Fruit fly (Drosophila melanogaster): ENCODE data around the gene Tektin-C.
A peak's percentile ranks its signal among the peaks of the same experiment; 100 is the strongest.

Gene Tektin-C

dm6 chr3L:5823763-5824445 lies 27.6 kb upstream of the Tektin-C start (continued):
- TF ChIP-seq CG10267 (tag; optimal IDR thresholded peaks at IDR 0.05): peak; percentile 71
- TF ChIP-seq Dek (tag; optimal IDR thresholded peaks at IDR 0.05): no peak
- TF ChIP-seq CG15011 (GFP tag; optimal IDR thresholded peaks at IDR 0.05): peak; percentile 78
- TF ChIP-seq esg (GFP tag; conservative IDR thresholded peaks at IDR 0.05): no peak
- no peak for TF ChIP-seq mld (GFP tag; IDR thresholded peaks at IDR 0.05; ENCODE audit: partially characterized antibody)
- TF ChIP-seq CG13287 (GFP tag; IDR thresholded peaks at IDR 0.05; ENCODE audit: partially characterized antibody): no peak
- TF ChIP-seq Oaz (GFP tag; IDR thresholded peaks at IDR 0.05): no peak
- peak; percentile 54 for TF ChIP-seq CG12299 (tag; optimal IDR thresholded peaks at IDR 0.05)
- TF ChIP-seq dmrt99B (tag; optimal IDR thresholded peaks at IDR 0.05): peak; percentile 84
- peak; percentile 63 for TF ChIP-seq Hr3 (GFP tag; optimal IDR thresholded peaks at IDR 0.05)
- TF ChIP-seq CG1647 (GFP tag; optimal IDR thresholded peaks at IDR 0.05): peak; percentile 78
- TF ChIP-seq tna (GFP tag; IDR thresholded peaks at IDR 0.05; ENCODE audit: partially characterized antibody): no peak
- TF ChIP-seq zen (tag; optimal IDR thresholded peaks at IDR 0.05): peak; percentile 67
- TF ChIP-seq Pdp1 (GFP tag; optimal IDR thresholded peaks at IDR 0.05): peak; percentile 51 to 81
- TF ChIP-seq sim (GFP tag; IDR thresholded peaks at IDR 0.05): 0 out of 2 replicates have a peak, but pooled peaks have one; percentile 36
- peak; percentile 75 for TF ChIP-seq CG13123 (GFP tag; optimal IDR thresholded peaks at IDR 0.05)
- peak; percentile 90 for TF ChIP-seq CG2678 (tag; optimal IDR thresholded peaks at IDR 0.05)
- no peak for TF ChIP-seq Lpt (GFP tag; optimal IDR thresholded peaks at IDR 0.05)
- peak; percentile 80 for TF ChIP-seq CG17912 (GFP tag; optimal IDR thresholded peaks at IDR 0.05)
- peak; percentile 88 for TF ChIP-seq CG8359 (GFP tag; optimal IDR thresholded peaks at IDR 0.05; ENCODE audit: borderline replicate concordance)
- TF ChIP-seq Oli (tag; optimal IDR thresholded peaks at IDR 0.05): peak; percentile 67
- TF ChIP-seq wek (GFP tag; optimal IDR thresholded peaks at IDR 0.05): peak; percentile 91
- peak; percentile 73 for TF ChIP-seq CG10147 (GFP tag; optimal IDR thresholded peaks at IDR 0.05)
- 0 out of 2 replicates have a peak, but pooled peaks have one; percentile 37 for TF ChIP-seq rib (GFP tag; IDR thresholded peaks at IDR 0.05)
- no peak for TF ChIP-seq nom (GFP tag; optimal IDR thresholded peaks at IDR 0.05)
- TF ChIP-seq kah (GFP tag; optimal IDR thresholded peaks at IDR 0.05): peak; percentile 67
- peak in 1 of 2 experiments; percentile 76 for TF ChIP-seq tll (GFP tag; optimal IDR thresholded peaks at IDR 0.05)
- peak; percentile 55 for TF ChIP-seq mirr (GFP tag; optimal IDR thresholded peaks at IDR 0.05)
- peak; percentile 57 for TF ChIP-seq CG4820 (GFP tag; optimal IDR thresholded peaks at IDR 0.05)
- no peak for TF ChIP-seq luna (GFP tag; optimal IDR thresholded peaks at IDR 0.05)
- no peak for TF ChIP-seq Dll (GFP tag; IDR thresholded peaks at IDR 0.05; ENCODE audit: partially characterized antibody)
- peak; percentile 72 for TF ChIP-seq disco-r (GFP tag; optimal IDR thresholded peaks at IDR 0.05)
- TF ChIP-seq CG32532 (GFP tag; IDR thresholded peaks at IDR 0.05): 0 out of 2 replicates have a peak, but pooled peaks have one; percentile 26
- peak; percentile 79 for TF ChIP-seq tap (tag; optimal IDR thresholded peaks at IDR 0.05)
- peak; percentile 93 for TF ChIP-seq CG11398 (GFP tag; optimal IDR thresholded peaks at IDR 0.05)
- TF ChIP-seq crol (GFP tag; IDR thresholded peaks at IDR 0.05): no peak
- TF ChIP-seq chif (GFP tag; optimal IDR thresholded peaks at IDR 0.05): peak; percentile 83 to 86
- TF ChIP-seq gem (tag; optimal IDR thresholded peaks at IDR 0.05): peak; percentile 86
- TF ChIP-seq ac (GFP tag; optimal IDR thresholded peaks at IDR 0.05): peak; percentile 81
- peak; percentile 94 for TF ChIP-seq CG8089 (GFP tag; optimal IDR thresholded peaks at IDR 0.05)
- TF ChIP-seq Neu2 (GFP tag; optimal IDR thresholded peaks at IDR 0.05; ENCODE audit: borderline replicate concordance): peak; percentile 55
- TF ChIP-seq YL-1 (GFP tag; optimal IDR thresholded peaks at IDR 0.05): peak; percentile 77
- TF ChIP-seq Nf-YB (GFP tag; optimal IDR thresholded peaks at IDR 0.05): peak; percentile 72
- no peak for TF ChIP-seq amos (GFP tag; IDR thresholded peaks at IDR 0.05; ENCODE audit: partially characterized antibody)
- peak; percentile 71 for TF ChIP-seq CG11695 (GFP tag; IDR thresholded peaks at IDR 0.05)
- TF ChIP-seq Six4 (GFP tag; optimal IDR thresholded peaks at IDR 0.05): peak; percentile 86
- peak; percentile 58 for TF ChIP-seq tio (GFP tag; optimal IDR thresholded peaks at IDR 0.05)

Measured in whole organism, embryonic.